Worm (Caenorhabditis elegans) whole organism, young adult: ENCODE results near the gene cyp-35C1.

ENCODE experiments used
- attf-6 ChIP-seq: fragments of 200-800 bp; sonication (Bioruptor generic); IDR thresholded peaks from 2 replicates; pipeline ENCODE4 v1.3.6; 2022; ENCODE audit warnings: missing genetic modification reagents, missing genetic modification characterization, missing compliant biosample characterization
- lsy-27 ChIP-seq: sonication (generic microtip); optimal IDR thresholded peaks from 2 replicates; lab custom pipeline; 2017; ENCODE audit warnings: missing genetic modification characterization, mild to moderate bottlenecking, missing compliant biosample characterization, antibody characterized with exemption, missing genotype, borderline replicate concordance; ENCODE audit not compliant: insufficient read depth
- sea-2 ChIP-seq: fragments of 200-800 bp; sonication (Bioruptor generic); IDR thresholded peaks from 2 replicates; pipeline ENCODE4 v1.3.6; 2022; ENCODE audit warnings: missing genetic modification characterization, missing compliant biosample characterization
- unc-130 ChIP-seq: sonication (generic microtip); optimal IDR thresholded peaks from 2 replicates; lab custom pipeline; 2016; ENCODE audit warnings: missing genetic modification reagents, missing genetic modification characterization, missing compliant biosample characterization
- ztf-22 ChIP-seq: fragments of 200-800 bp; sonication (Bioruptor generic); optimal IDR thresholded peaks from 2 replicates; lab custom pipeline; 2018; ENCODE audit warnings: mild to moderate bottlenecking, missing genetic modification characterization, moderate library complexity, missing compliant biosample characterization

ce11 chrV:13858906-13859305 is 39.4 kb downstream of the cyp-35C1 start, which contains the start of gene srx-135:
- TF ChIP-seq lsy-27 (no peak), sea-2 (GFP tag; lab: Robert Waterston, UW) (no peak), unc-130 (GFP tag; lab: Kevin White, UChicago) (no peak), ztf-22 (no peak), attf-6 (no peak)
